Worm (Caenorhabditis elegans) whole organism, L1 larva: Measurements from ENCODE around the gene F35H12.6.

Source experiments
- C04F5.9 ChIP-seq: sonication (generic microtip); optimal IDR thresholded peaks from 2 replicates; lab custom pipeline; 2016; ENCODE audit warnings: missing genetic modification characterization, missing compliant biosample characterization
- F16B12.6 ChIP-seq: fragments of 150-350 bp; optimal IDR thresholded peaks from 2 replicates; lab custom pipeline; 2014; ENCODE audit warnings: missing biosample characterization, missing genetic modification characterization
- alr-1 ChIP-seq: fragments of 200-800 bp; sonication (Bioruptor generic); optimal IDR thresholded peaks from 2 replicates; lab custom pipeline; 2018; ENCODE audit warnings: borderline replicate concordance, mild to moderate bottlenecking, missing genetic modification characterization, missing compliant biosample characterization
- ama-1 ChIP-seq: fragments of 150-350 bp; optimal IDR thresholded peaks from 2 replicates; lab custom pipeline; 2014
- ceh-8 ChIP-seq: fragments of 200-800 bp; sonication (Bioruptor generic); optimal IDR thresholded peaks from 2 replicates; lab custom pipeline; 2018; ENCODE audit warnings: mild to moderate bottlenecking, missing genetic modification characterization, moderate library complexity, missing compliant biosample characterization
- ceh-82 ChIP-seq, 3 experiments: fragments of 150-350 bp in 1 of 3; sonication (generic microtip) in 2 of 3; optimal IDR thresholded peaks; 2 replicates each; lab custom pipeline; 2014 to 2017; ENCODE audit warnings: missing biosample characterization in 3 of 3, missing genetic modification characterization in 3 of 3
- ceh-88 ChIP-seq: fragments of 200-800 bp; sonication (Bioruptor generic); IDR thresholded peaks from 2 replicates; pipeline ENCODE4 v1.3.6; 2022; ENCODE audit warnings: missing genetic modification characterization, missing compliant biosample characterization
- ceh-90 ChIP-seq: sonication (generic microtip); optimal IDR thresholded peaks from 2 replicates; lab custom pipeline; 2016; ENCODE audit warnings: missing genetic modification characterization, missing compliant biosample characterization
- dpl-1 ChIP-seq, 3 experiments: fragments of 150-350 bp in 2 of 3; sonication (generic microtip) in 1 of 3; optimal IDR thresholded peaks; 2 replicates each; lab custom pipeline; 2014 to 2017; ENCODE audit warnings: missing biosample characterization in 3 of 3, missing genetic modification characterization in 3 of 3, missing genetic modification reagents in 3 of 3
- efl-1 ChIP-seq, 4 experiments: fragments of 150-350 bp; optimal IDR thresholded peaks in 3 of 4; peaks in 1 of 4; 1 replicate in 1 of 4; 2 replicates in 3 of 4; lab custom pipeline; 2014; ENCODE audit warnings: missing biosample characterization in 2 of 4, missing genetic modification characterization in 2 of 4, missing genetic modification reagents in 2 of 4
- egl-27 ChIP-seq, 2 experiments: fragments of 150-350 bp in 1 of 2; sonication (generic microtip); optimal IDR thresholded peaks; 3 replicates each; lab custom pipeline; 2017 to 2018; ENCODE audit warnings: missing biosample characterization in 2 of 2, missing genetic modification characterization in 2 of 2, missing genetic modification reagents in 2 of 2
- elt-3 ChIP-seq, 6 experiments: fragments of 150-350 bp in 1 of 6; sonication (generic microtip); optimal IDR thresholded peaks; 2 replicates each; lab custom pipeline; 2017 to 2018; ENCODE audit warnings: missing biosample characterization in 6 of 6, missing genetic modification characterization in 6 of 6, inconsistent platforms in 1 of 6
- fkh-8 ChIP-seq: sonication (generic microtip); optimal IDR thresholded peaks from 2 replicates; lab custom pipeline; 2016; ENCODE audit warnings: mild to moderate bottlenecking, missing genetic modification characterization, missing compliant biosample characterization
- fos-1 ChIP-seq: fragments of 150-350 bp; optimal IDR thresholded peaks from 2 replicates; lab custom pipeline; 2014; ENCODE audit warnings: missing biosample characterization, missing genetic modification characterization
- grh-1 ChIP-seq: fragments of 200-800 bp; sonication (Bioruptor generic); IDR thresholded peaks from 2 replicates; pipeline ENCODE4 v1.3.6; 2022; ENCODE audit warnings: missing genetic modification reagents, missing genetic modification characterization, missing compliant biosample characterization
- hlh-17 ChIP-seq: fragments of 200-800 bp; sonication (Bioruptor generic); optimal IDR thresholded peaks from 2 replicates; lab custom pipeline; 2018; ENCODE audit warnings: missing genetic modification characterization, mild to moderate bottlenecking, missing compliant biosample characterization, moderate library complexity, borderline replicate concordance
- hlh-4 ChIP-seq: sonication (generic microtip); optimal IDR thresholded peaks from 2 replicates; lab custom pipeline; 2016; ENCODE audit warnings: mild to moderate bottlenecking, missing genetic modification characterization, missing compliant biosample characterization
- hpl-2 ChIP-seq: fragments of 150-350 bp; optimal IDR thresholded peaks from 2 replicates; lab custom pipeline; 2014; ENCODE audit warnings: missing biosample characterization, missing genetic modification reagents, missing genetic modification characterization
- isw-1 ChIP-seq: fragments of 200-800 bp; sonication (Bioruptor generic); IDR thresholded peaks from 2 replicates; pipeline ENCODE4 v1.3.6; 2022; ENCODE audit warnings: missing genetic modification characterization, missing compliant biosample characterization
- lin-14 ChIP-seq: fragments of 200-800 bp; sonication (Bioruptor generic); optimal IDR thresholded peaks from 2 replicates; lab custom pipeline; 2018; ENCODE audit warnings: mild to moderate bottlenecking, missing genetic modification characterization, moderate library complexity, missing compliant biosample characterization
- lsy-2 ChIP-seq, 2 experiments: fragments of 150-350 bp; optimal IDR thresholded peaks; 2 replicates each; lab custom pipeline; 2014; ENCODE audit warnings: missing biosample characterization in 2 of 2, missing genetic modification characterization in 2 of 2
- mef-2 ChIP-seq: fragments of 150-350 bp; optimal IDR thresholded peaks from 2 replicates; lab custom pipeline; 2014; ENCODE audit warnings: missing biosample characterization, missing genetic modification characterization
- mep-1 ChIP-seq: fragments of 150-350 bp; optimal IDR thresholded peaks from 2 replicates; lab custom pipeline; 2014; ENCODE audit warnings: missing biosample characterization, missing genetic modification characterization
- nhr-12 ChIP-seq: sonication (generic microtip); optimal IDR thresholded peaks from 2 replicates; lab custom pipeline; 2017; ENCODE audit warnings: missing biosample characterization, missing genetic modification characterization
- nhr-20 ChIP-seq: sonication (generic microtip); optimal IDR thresholded peaks from 2 replicates; lab custom pipeline; 2016; ENCODE audit warnings: mild to moderate bottlenecking, missing genetic modification characterization, missing compliant biosample characterization
- nhr-28 ChIP-seq: fragments of 150-350 bp; optimal IDR thresholded peaks from 2 replicates; lab custom pipeline; 2014; ENCODE audit warnings: missing biosample characterization, missing genetic modification characterization
- nhr-47 ChIP-seq: sonication (generic microtip); optimal IDR thresholded peaks from 2 replicates; lab custom pipeline; 2016; ENCODE audit warnings: mild to moderate bottlenecking, missing genetic modification characterization, moderate library complexity, missing compliant biosample characterization
- nhr-71 ChIP-seq: sonication (generic microtip); optimal IDR thresholded peaks from 2 replicates; lab custom pipeline; 2016; ENCODE audit warnings: mild to moderate bottlenecking, missing genetic modification characterization, moderate library complexity, missing compliant biosample characterization
- nhr-76 ChIP-seq: sonication (generic microtip); optimal IDR thresholded peaks from 2 replicates; lab custom pipeline; 2017; ENCODE audit warnings: missing biosample characterization, missing genetic modification characterization
- nhr-85 ChIP-seq: sonication (generic microtip); peaks from one replicate; lab custom pipeline; 2016; ENCODE audit warnings: missing genetic modification characterization, inconsistent platforms, missing compliant biosample characterization
- pqm-1 ChIP-seq: sonication (generic microtip); optimal IDR thresholded peaks from 3 replicates; lab custom pipeline; 2017; ENCODE audit warnings: missing biosample characterization, missing genetic modification characterization
- snpc-4 ChIP-seq: fragments of 150-350 bp; optimal IDR thresholded peaks from 2 replicates; lab custom pipeline; 2014; ENCODE audit warnings: missing biosample characterization, missing genetic modification characterization
- snu-23 ChIP-seq: sonication (generic microtip); optimal IDR thresholded peaks from 2 replicates; lab custom pipeline; 2016; ENCODE audit warnings: missing genetic modification characterization, missing compliant biosample characterization
- sptf-1 ChIP-seq: fragments of 150-350 bp; optimal IDR thresholded peaks from 2 replicates; lab custom pipeline; 2014; ENCODE audit warnings: missing biosample characterization, missing genetic modification characterization
- swsn-7 ChIP-seq: sonication (generic microtip); optimal IDR thresholded peaks from 2 replicates; lab custom pipeline; 2016; ENCODE audit warnings: missing genetic modification characterization, missing compliant biosample characterization
- tlp-1 ChIP-seq: fragments of 150-350 bp; optimal IDR thresholded peaks from 2 replicates; lab custom pipeline; 2014; ENCODE audit warnings: missing biosample characterization, missing genetic modification characterization
- unc-130 ChIP-seq: fragments of 150-350 bp; optimal IDR thresholded peaks from 2 replicates; lab custom pipeline; 2017; ENCODE audit warnings: missing biosample characterization, missing genetic modification characterization, inconsistent platforms
- unc-86 ChIP-seq: sonication (generic microtip); optimal IDR thresholded peaks from 2 replicates; lab custom pipeline; 2016; ENCODE audit warnings: missing genetic modification characterization, missing compliant biosample characterization
- vab-15 ChIP-seq: sonication (generic microtip); optimal IDR thresholded peaks from 2 replicates; lab custom pipeline; 2017; ENCODE audit warnings: missing genotype, mild to moderate bottlenecking, missing genetic modification characterization, missing compliant biosample characterization
- xbp-1 ChIP-seq: sonication (generic microtip); optimal IDR thresholded peaks from 2 replicates; lab custom pipeline; 2016; ENCODE audit warnings: missing genetic modification characterization, missing compliant biosample characterization
- zip-4 ChIP-seq: fragments of 200-800 bp; sonication (Bioruptor generic); optimal IDR thresholded peaks from 2 replicates; lab custom pipeline; 2018; ENCODE audit warnings: mild to moderate bottlenecking, missing genetic modification characterization, moderate library complexity, missing compliant biosample characterization
- ztf-11 ChIP-seq, 2 experiments: sonication (generic microtip); optimal IDR thresholded peaks; 2 replicates each; lab custom pipeline; 2016 to 2017; ENCODE audit warnings: missing genetic modification characterization in 2 of 2, missing biosample characterization in 1 of 2, missing compliant biosample characterization in 1 of 2
- ztf-4 ChIP-seq: fragments of 150-350 bp; optimal IDR thresholded peaks from 2 replicates; lab custom pipeline; 2014; ENCODE audit warnings: missing biosample characterization, missing genetic modification characterization

Gene F35H12.6

ce11 chrX:880367-880766 is 32.7 kb upstream of the F35H12.6 start, which contains the start of gene ZC13.2:
ZC13.2 (plus strand) TSS chrX:880667.
- peak; percentile 25 for TF ChIP-seq ceh-8 (GFP tag; lab: Kevin White, UChicago)
- TF ChIP-seq fkh-8 (tag; lab: Kevin White, UChicago): peak; percentile 61
- no peak for TF ChIP-seq mef-2 (tag; lab: Kevin White, UChicago)
- no peak for TF ChIP-seq dpl-1 (GFP tag; optimal IDR thresholded peaks at IDR 0.05; lab: Kevin White, UChicago)
- TF ChIP-seq ama-1 (lab: Kevin White, UChicago): no peak

- TF ChIP-seq C04F5.9 (tag; lab: Kevin White, UChicago) (no peak), zip-4 (GFP tag; lab: Kevin White, UChicago) (no peak), snpc-4 (tag; lab: Kevin White, UChicago) (no peak), pqm-1 (tag; lab: Kevin White, UChicago) (no peak), lsy-2 (tag; optimal IDR thresholded peaks at IDR 0.05; lab: Kevin White, UChicago) (no peak), F16B12.6 (tag; lab: Kevin White, UChicago) (no peak), hpl-2 (no peak), mef-2 (tag; lab: Kevin White, UChicago) (no peak), hlh-4 (tag; lab: Kevin White, UChicago) (no peak), ceh-82 (tag; optimal IDR thresholded peaks at IDR 0.05; lab: Kevin White, UChicago) (no peak), vab-15 (tag; lab: Kevin White, UChicago) (no peak), nhr-71 (tag; lab: Kevin White, UChicago) (no peak), snu-23 (GFP tag; lab: Kevin White, UChicago) (no peak), elt-3 (tag; optimal IDR thresholded peaks at IDR 0.05; lab: Kevin White, UChicago) (no peak), nhr-28 (tag; lab: Kevin White, UChicago) (no peak)
- TF ChIP-seq, all 84 proteins: peak for 0
Measured at ce11 chrX:888294-888693, 24.8 kb upstream of the F35H12.6 start, which contains the start of gene mam-1. mam-1 (minus strand) TSS chrX:888394.

DNA sequence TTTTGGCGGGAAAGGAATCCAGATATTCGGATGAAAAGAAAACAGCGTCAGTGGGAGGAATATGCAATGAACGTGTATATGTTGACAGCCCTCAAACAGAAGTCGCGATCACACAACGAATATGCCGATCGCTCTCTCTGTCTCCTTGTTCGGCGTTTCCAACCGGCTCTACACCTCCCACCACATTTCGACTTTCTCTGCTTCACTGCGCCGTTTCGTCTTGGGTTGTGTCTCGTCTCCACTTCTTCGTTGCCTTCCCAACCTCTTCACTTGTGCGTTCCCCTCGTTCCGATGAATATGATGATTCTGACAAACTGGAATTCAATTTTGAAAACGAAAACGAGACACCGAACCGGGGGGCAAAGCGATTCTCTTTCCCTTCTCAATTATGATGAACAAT is 15.1 kb upstream of the F35H12.6 start, which contains the start of gene mab-7:
mab-7 (minus strand) TSS at position 101 of the 400 bp plus-strand sequence.
- no peak for TF ChIP-seq nhr-71 (tag; lab: Kevin White, UChicago)
- no peak for TF ChIP-seq egl-27 (tag; optimal IDR thresholded peaks at IDR 0.05; lab: Kevin White, UChicago)
- no peak for TF ChIP-seq fos-1 (tag; lab: Kevin White, UChicago)
- TF ChIP-seq dpl-1 (GFP tag; optimal IDR thresholded peaks at IDR 0.05; lab: Kevin White, UChicago): no peak
- TF ChIP-seq ceh-8 (GFP tag; lab: Kevin White, UChicago): no peak
- no peak for TF ChIP-seq snu-23 (GFP tag; lab: Kevin White, UChicago)
- TF ChIP-seq sptf-1: no peak
- TF ChIP-seq efl-1 (optimal IDR thresholded peaks at IDR 0.05; lab: Kevin White, UChicago): no peak
- TF ChIP-seq efl-1 (GFP tag; optimal IDR thresholded peaks at IDR 0.05 in 1 of 2; lab: Kevin White, UChicago): no peak
- TF ChIP-seq ztf-4 (tag; lab: Kevin White, UChicago): no peak
- TF ChIP-seq unc-86 (tag; lab: Kevin White, UChicago): no peak
- TF ChIP-seq alr-1 (tag; lab: Kevin White, UChicago): no peak
- TF ChIP-seq unc-130 (tag; lab: Kevin White, UChicago): no peak
- no peak for TF ChIP-seq nhr-20 (tag; lab: Kevin White, UChicago)
- TF ChIP-seq swsn-7 (tag; lab: Kevin White, UChicago): no peak
- TF ChIP-seq mep-1: no peak

DNA sequence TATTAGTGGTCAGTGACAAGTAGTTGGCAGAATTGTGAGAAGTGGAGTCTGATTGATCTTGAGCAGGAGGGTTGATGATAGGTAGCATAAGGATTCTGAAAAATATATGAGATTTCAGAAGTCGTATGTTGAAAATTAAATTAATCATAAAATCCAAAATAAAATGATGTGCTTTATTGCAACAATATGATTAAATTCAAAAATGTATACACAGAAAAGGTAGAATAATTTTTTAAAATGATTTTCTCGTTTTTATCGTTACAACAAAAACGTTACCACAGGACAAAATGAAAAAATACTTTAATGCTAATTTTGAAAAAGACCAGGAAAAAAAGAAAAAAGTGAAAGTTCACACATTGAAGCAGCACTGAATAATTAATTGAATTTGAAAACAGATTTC is 10.6 kb upstream of the F35H12.6 start, which contains the start of gene ZC13.10:
ZC13.10 (minus strand) TSS at position 101 of the 400 bp plus-strand sequence.
- no peak for TF ChIP-seq ceh-88 (GFP tag; lab: Robert Waterston, UW)
- no peak for TF ChIP-seq grh-1 (GFP tag; lab: Robert Waterston, UW)
- TF ChIP-seq ceh-90 (tag; lab: Kevin White, UChicago): no peak
- TF ChIP-seq nhr-85 (tag; lab: Kevin White, UChicago): no peak
- no peak for TF ChIP-seq nhr-47
- TF ChIP-seq nhr-76: no peak
- no peak for TF ChIP-seq isw-1 (GFP tag; lab: Robert Waterston, UW)
- TF ChIP-seq mep-1: no peak
- TF ChIP-seq nhr-12 (tag; lab: Kevin White, UChicago): no peak
- no peak for TF ChIP-seq hlh-4 (tag; lab: Kevin White, UChicago)
- TF ChIP-seq xbp-1 (tag; lab: Kevin White, UChicago): no peak
- no peak for TF ChIP-seq efl-1 (optimal IDR thresholded peaks at IDR 0.05; lab: Kevin White, UChicago)
- TF ChIP-seq efl-1 (GFP tag; optimal IDR thresholded peaks at IDR 0.05 in 1 of 2; lab: Kevin White, UChicago): no peak
- no peak for TF ChIP-seq ztf-11 (tag; optimal IDR thresholded peaks at IDR 0.05; lab: Kevin White, UChicago)
- TF ChIP-seq nhr-71 (tag; lab: Kevin White, UChicago): no peak
- no peak for TF ChIP-seq unc-130 (tag; lab: Kevin White, UChicago)
- TF ChIP-seq hlh-17 (GFP tag; lab: Kevin White, UChicago): no peak
- no peak for TF ChIP-seq lin-14 (GFP tag; lab: Kevin White, UChicago)
- no peak for TF ChIP-seq pqm-1 (tag; lab: Kevin White, UChicago)
- TF ChIP-seq tlp-1: no peak
